Fruit fly (Drosophila melanogaster) whole organism, wandering third instar larva: ENCODE measurements around the gene CG5235.

Experiments used
- Abd-B ChIP-seq: fragments of >200 bp; optimal IDR thresholded peaks from 2 replicates; lab custom pipeline; 2017; ENCODE audit warnings: missing biosample characterization, missing genetic modification characterization
- CG32264 ChIP-seq: fragments of 200-800 bp; sonication (Bioruptor generic); optimal IDR thresholded peaks from 2 replicates; lab custom pipeline; 2016; ENCODE audit warnings: missing biosample characterization, missing genetic modification characterization
- CG9705 ChIP-seq: fragments of 200-800 bp; sonication (Bioruptor generic); optimal IDR thresholded peaks from 2 replicates; lab custom pipeline; 2018; ENCODE audit warnings: missing biosample characterization, mild to moderate bottlenecking, missing genetic modification characterization
- CrebA ChIP-seq: fragments of 200-800 bp; sonication (Bioruptor generic); optimal IDR thresholded peaks from 2 replicates; lab custom pipeline; 2016; ENCODE audit warnings: missing biosample characterization, mild to moderate bottlenecking, missing genetic modification characterization, borderline replicate concordance
- Dfd ChIP-seq: fragments of >200 bp; optimal IDR thresholded peaks from 2 replicates; lab custom pipeline; 2017; ENCODE audit warnings: missing biosample characterization, missing genetic modification characterization
- Dif ChIP-seq: fragments of 200-275, 200-300 bp; sonication (Bioruptor generic); optimal IDR thresholded peaks from 2 replicates; lab custom pipeline; 2018; ENCODE audit warnings: missing biosample characterization, missing genetic modification characterization; ENCODE audit not compliant: partially characterized antibody
- GATAd ChIP-seq: sonication (Bioruptor generic); optimal IDR thresholded peaks from 2 replicates; lab custom pipeline; 2016; ENCODE audit warnings: missing biosample characterization, missing genetic modification characterization
- HLH106 ChIP-seq: fragments of 200-800 bp; optimal IDR thresholded peaks from 3 replicates; lab custom pipeline; 2019; ENCODE audit warnings: missing biosample characterization, mild to moderate bottlenecking, missing genetic modification characterization, moderate library complexity
- Hnf4 ChIP-seq: fragments of 200-800 bp; sonication (Bioruptor generic); optimal IDR thresholded peaks from 2 replicates; lab custom pipeline; 2016; ENCODE audit warnings: missing biosample characterization, mild to moderate bottlenecking, missing genetic modification characterization
- Hr78 ChIP-seq: fragments of >200 bp; optimal IDR thresholded peaks from 2 replicates; lab custom pipeline; 2017; ENCODE audit warnings: missing biosample characterization, missing genetic modification characterization
- Hr83 ChIP-seq: fragments of 200-300 bp; sonication (Bioruptor generic); optimal IDR thresholded peaks from 2 replicates; lab custom pipeline; 2016; ENCODE audit warnings: missing biosample characterization, mild to moderate bottlenecking, missing genetic modification characterization, moderate library complexity; ENCODE audit not compliant: poor library complexity, severe bottlenecking
- Jra ChIP-seq: sonication (Bioruptor generic); optimal IDR thresholded peaks from 2 replicates; lab custom pipeline; 2016; ENCODE audit warnings: missing biosample characterization, missing genetic modification characterization
- Mio ChIP-seq: sonication (Bioruptor generic); optimal IDR thresholded peaks from 2 replicates; lab custom pipeline; 2016; ENCODE audit warnings: missing biosample characterization, missing genetic modification characterization
- Myc ChIP-seq: fragments of >200 bp; optimal IDR thresholded peaks from 2 replicates; lab custom pipeline; 2017
- N ChIP-seq: fragments of >200 bp; optimal IDR thresholded peaks from 2 replicates; lab custom pipeline; 2018; ENCODE audit warnings: missing biosample characterization, missing external identifiers, missing genetic modification characterization
- OdsH ChIP-seq: fragments of 200-800 bp; sonication (Bioruptor generic); optimal IDR thresholded peaks from 2 replicates; lab custom pipeline; 2016; ENCODE audit warnings: missing biosample characterization, mild to moderate bottlenecking, missing genetic modification characterization
- Rel ChIP-seq, 2 experiments: fragments of 200-800 bp; sonication (Bioruptor generic) in 1 of 2; optimal IDR thresholded peaks; 2 replicates in 1 of 2; 3 replicates in 1 of 2; lab custom pipeline; 2016 to 2019; ENCODE audit warnings: mild to moderate bottlenecking in 2 of 2, missing biosample characterization in 2 of 2, missing genetic modification characterization in 2 of 2, moderate library complexity in 1 of 2
- Sp1 ChIP-seq: fragments of 200-800 bp; sonication (Bioruptor generic); optimal IDR thresholded peaks from 3 replicates; lab custom pipeline; 2019; ENCODE audit warnings: missing biosample characterization, mild to moderate bottlenecking, missing genetic modification characterization, moderate library complexity
- Vsx2 ChIP-seq: fragments of 200-300, 225-300 bp; sonication (Bioruptor generic); optimal IDR thresholded peaks from 2 replicates; lab custom pipeline; 2018; ENCODE audit warnings: missing biosample characterization, missing genetic modification characterization; ENCODE audit not compliant: partially characterized antibody
- br ChIP-seq: fragments of 200-800 bp; sonication (Bioruptor generic); optimal IDR thresholded peaks from 2 replicates; lab custom pipeline; 2016; ENCODE audit warnings: missing biosample characterization, missing genetic modification characterization
- brk ChIP-seq: fragments of 200-800 bp; sonication (Bioruptor generic); optimal IDR thresholded peaks from 2 replicates; lab custom pipeline; 2016; ENCODE audit warnings: missing biosample characterization, mild to moderate bottlenecking, missing genetic modification characterization
- dl ChIP-seq, 2 experiments: fragments of 175-275, 200-275 bp in 1 of 2; fragments of 200-275 bp in 1 of 2; sonication (Bioruptor generic); optimal IDR thresholded peaks; lab custom pipeline; 2018; ENCODE audit warnings: mild to moderate bottlenecking in 2 of 2, missing biosample characterization in 2 of 2, missing genetic modification characterization in 2 of 2, moderate library complexity in 2 of 2; ENCODE audit not compliant: partially characterized antibody in 2 of 2, insufficient read depth in 1 of 2
- dmrt93B ChIP-seq: fragments of 200-800 bp; sonication (Bioruptor generic); optimal IDR thresholded peaks from 2 replicates; lab custom pipeline; 2018; ENCODE audit warnings: missing biosample characterization, mild to moderate bottlenecking, missing genetic modification characterization
- dsf ChIP-seq: sonication (Bioruptor generic); optimal IDR thresholded peaks from 2 replicates; lab custom pipeline; 2016; ENCODE audit warnings: missing biosample characterization, missing genetic modification characterization, borderline replicate concordance
- ey ChIP-seq: fragments of 200-800 bp; sonication (Bioruptor generic); optimal IDR thresholded peaks from 2 replicates; lab custom pipeline; 2016; ENCODE audit warnings: missing biosample characterization, missing genetic modification characterization
- foxo ChIP-seq, 2 experiments: fragments of 200-800 bp; sonication (Bioruptor generic); optimal IDR thresholded peaks; 2 replicates in 1 of 2; 3 replicates in 1 of 2; lab custom pipeline; 2016 to 2017; ENCODE audit warnings: missing biosample characterization in 2 of 2, missing genetic modification characterization in 2 of 2
- fru ChIP-seq: fragments of 200-800 bp; sonication (Bioruptor generic); optimal IDR thresholded peaks from 3 replicates; lab custom pipeline; 2016; ENCODE audit warnings: missing biosample characterization, mild to moderate bottlenecking, missing genetic modification characterization
- h ChIP-seq: fragments of 200-800 bp; sonication (Bioruptor generic); optimal IDR thresholded peaks from 3 replicates; lab custom pipeline; 2016; ENCODE audit warnings: missing biosample characterization, mild to moderate bottlenecking, missing genetic modification characterization
- jim ChIP-seq: fragments of 175-275, 200-325 bp; sonication (Bioruptor generic); optimal IDR thresholded peaks from 2 replicates; lab custom pipeline; 2016; ENCODE audit warnings: missing biosample characterization, mild to moderate bottlenecking, missing genetic modification characterization
- lola ChIP-seq: fragments of >200 bp; optimal IDR thresholded peaks from 2 replicates; lab custom pipeline; 2017; ENCODE audit warnings: missing biosample characterization, missing genetic modification characterization
- pan ChIP-seq: fragments of >200 bp; optimal IDR thresholded peaks from 2 replicates; lab custom pipeline; 2017
- psq ChIP-seq: fragments of 200-800 bp; sonication (Bioruptor generic); optimal IDR thresholded peaks from 3 replicates; lab custom pipeline; 2017; ENCODE audit warnings: missing biosample characterization, mild to moderate bottlenecking, missing genetic modification characterization, moderate library complexity
- rgr ChIP-seq: fragments of 200-800 bp; sonication (Bioruptor generic); optimal IDR thresholded peaks from 3 replicates; lab custom pipeline; 2016; ENCODE audit warnings: missing biosample characterization, mild to moderate bottlenecking, missing genetic modification characterization
- sage ChIP-seq: fragments of 200-800 bp; sonication (Bioruptor generic); optimal IDR thresholded peaks from 2 replicates; lab custom pipeline; 2016; ENCODE audit warnings: missing biosample characterization, mild to moderate bottlenecking, missing genetic modification characterization
- sv ChIP-seq: fragments of 200-800 bp; sonication (Bioruptor generic); optimal IDR thresholded peaks from 3 replicates; lab custom pipeline; 2016; ENCODE audit warnings: missing biosample characterization, missing genetic modification characterization
- tai ChIP-seq: sonication (Bioruptor generic); optimal IDR thresholded peaks from 2 replicates; lab custom pipeline; 2016; ENCODE audit warnings: missing biosample characterization, missing genetic modification characterization
- usp ChIP-seq: fragments of >200 bp; optimal IDR thresholded peaks from 2 replicates; lab custom pipeline; 2017; ENCODE audit warnings: missing biosample characterization, missing genetic modification characterization
- woc ChIP-seq: sonication (Bioruptor generic); optimal IDR thresholded peaks from 2 replicates; lab custom pipeline; 2016; ENCODE audit warnings: missing biosample characterization, mild to moderate bottlenecking, missing genetic modification characterization

The CG5235 gene

dm6 chr3L:16040389-16040788 is 49.8 kb downstream of the CG5235 start:
- peak; percentile 16 for TF ChIP-seq Dif (GFP tag; lab: Kevin White, UChicago)
- TF ChIP-seq lola, result no peak

dm6 chr3L:16039063-16039462 is 51.1 kb downstream of the CG5235 start:
- TF ChIP-seq psq (GFP tag; lab: Kevin White, UChicago) (no peak), CG32264 (GFP tag; lab: Kevin White, UChicago) (no peak), pan (lab: Kevin White, UChicago) (no peak)
- TF ChIP-seq, all 38 proteins: peak for 0

- TF ChIP-seq sage (GFP tag; lab: Kevin White, UChicago) (no peak), Myc (lab: Kevin White, UChicago) (no peak), CrebA (GFP tag; lab: Kevin White, UChicago) (peak; percentile 5), jim (GFP tag; lab: Kevin White, UChicago) (no peak), brk (GFP tag; lab: Kevin White, UChicago) (peak; percentile 9), pan (lab: Kevin White, UChicago) (no peak), sv (no peak), Jra (peak; percentile 44), CG32264 (GFP tag; lab: Kevin White, UChicago) (no peak), Hnf4 (GFP tag; lab: Kevin White, UChicago) (peak; percentile 29), N (no peak), Hr78 (no peak), dmrt93B (GFP tag; lab: Kevin White, UChicago) (no peak), tai (GFP tag; lab: Kevin White, UChicago) (peak; percentile 5), HLH106 (tag; lab: Kevin White, UChicago) (peak; percentile 52), CG9705 (GFP tag; lab: Kevin White, UChicago) (no peak), dsf (GFP tag; lab: Kevin White, UChicago) (no peak), Rel (GFP tag; optimal IDR thresholded peaks at IDR 0.05; lab: Kevin White, UChicago) (peak; percentile 41), Rel (tag; optimal IDR thresholded peaks at IDR 0.05; lab: Kevin White, UChicago) (peak; percentile 38), woc (GFP tag; lab: Kevin White, UChicago) (peak; percentile 13), usp (GFP tag; lab: Kevin White, UChicago) (no peak), fru (GFP tag; lab: Kevin White, UChicago) (no peak), lola (no peak), OdsH (peak; percentile 47), Dif (GFP tag; lab: Kevin White, UChicago) (no peak), Abd-B (no peak), h (peak; percentile 64), dl (GFP tag; optimal IDR thresholded peaks at IDR 0.05; lab: Kevin White, UChicago; ENCODE audit: insufficient read depth in 1 of 2, partially characterized antibody in 2 of 2) (peak in 1 of 2 experiments; percentile 24), GATAd (GFP tag; lab: Kevin White, UChicago) (no peak), ey (peak; percentile 57), Dfd (GFP tag; lab: Kevin White, UChicago) (no peak), rgr (GFP tag; lab: Kevin White, UChicago) (peak; percentile 49), Sp1 (peak; percentile 49), foxo (GFP tag; optimal IDR thresholded peaks at IDR 0.05; lab: Kevin White, UChicago) (peak in 1 of 2 experiments; percentile 72), Vsx2 (GFP tag; lab: Kevin White, UChicago) (no peak), Mio (no peak), psq (GFP tag; lab: Kevin White, UChicago) (peak; percentile 14), Hr83 (GFP tag; lab: Kevin White, UChicago) (no peak), br (GFP tag; lab: Kevin White, UChicago) (peak; percentile 46)
Measured at dm6 chr3L:16037690-16038332, 52.4 kb downstream of the CG5235 start.
